Fruit fly (Drosophila melanogaster): ENCODE measurements around the gene kirre.

- TF ChIP-seq CG11902 (GFP tag; optimal IDR thresholded peaks at IDR 0.05) (no peak), topi (GFP tag; optimal IDR thresholded peaks at IDR 0.05) (no peak), OdsH (GFP tag; optimal IDR thresholded peaks at IDR 0.05) (peak; percentile 60), esn (GFP tag; optimal IDR thresholded peaks at IDR 0.05) (no peak), Eip75B (GFP tag; optimal IDR thresholded peaks at IDR 0.05) (no peak), CG32006 (GFP tag; optimal IDR thresholded peaks at IDR 0.05) (peak; percentile 72), CG7368 (GFP tag; optimal IDR thresholded peaks at IDR 0.05) (no peak)
Measured at dm6 chrX:3108903-3109302, 368.7 kb downstream of the kirre start.

Data from whole organism, prepupa.